Fruit fly (Drosophila melanogaster) whole organism, embryonic: ENCODE results near the gene CG17127.

Experiments
- Aef1 ChIP-seq: fragments of 200-800 bp; sonication (Bioruptor generic); IDR thresholded peaks from 3 replicates; pipeline ENCODE4 v1.3.6; 2022; ENCODE audit warnings: missing biosample characterization, missing genetic modification characterization
- Bteb2 ChIP-seq: fragments of 200-800 bp; sonication (Bioruptor generic); optimal IDR thresholded peaks from 2 replicates; lab custom pipeline; 2016; ENCODE audit warnings: missing biosample characterization, missing genetic modification characterization
- CG14014 ChIP-seq: fragments of 200-800 bp; sonication (Bioruptor generic); IDR thresholded peaks from 2 replicates; pipeline ENCODE4 v1.3.6; 2022; ENCODE audit warnings: missing biosample characterization, missing genetic modification characterization
- CG14667 ChIP-seq: fragments of 200-800 bp; sonication (Bioruptor generic); IDR thresholded peaks from 2 replicates; pipeline ENCODE4 v1.3.6; 2022; ENCODE audit warnings: missing biosample characterization, missing genetic modification characterization
- CG14710 ChIP-seq: fragments of 200-800 bp; sonication (Bioruptor generic); optimal IDR thresholded peaks from 3 replicates; lab custom pipeline; 2019; ENCODE audit warnings: missing biosample characterization, mild to moderate bottlenecking, missing genetic modification characterization, moderate library complexity
- CG18011 ChIP-seq: fragments of 200-800 bp; sonication (Bioruptor generic); optimal IDR thresholded peaks from 2 replicates; lab custom pipeline; 2017; ENCODE audit warnings: missing biosample characterization, missing genetic modification characterization, mild to moderate bottlenecking, moderate library complexity, missing genotype
- CG2116 ChIP-seq: fragments of 200-800 bp; sonication (Bioruptor generic); optimal IDR thresholded peaks from 3 replicates; lab custom pipeline; 2018; ENCODE audit warnings: missing biosample characterization, mild to moderate bottlenecking, missing genetic modification characterization
- CG2120 ChIP-seq: fragments of 200-800 bp; sonication (Bioruptor generic); optimal IDR thresholded peaks from 3 replicates; lab custom pipeline; 2016; ENCODE audit warnings: missing biosample characterization, missing genetic modification characterization
- CG2199 ChIP-seq: fragments of 200-800 bp; sonication (Bioruptor generic); IDR thresholded peaks from 3 replicates; pipeline ENCODE4 v1.3.6; 2022; ENCODE audit warnings: missing biosample characterization, missing genetic modification characterization
- CG31365 ChIP-seq: fragments of 200-800 bp; sonication (Bioruptor generic); optimal IDR thresholded peaks from 2 replicates; lab custom pipeline; 2018; ENCODE audit warnings: missing biosample characterization, mild to moderate bottlenecking, missing genetic modification characterization
- CG33213 ChIP-seq: fragments of 200-800 bp; sonication (Bioruptor generic); optimal IDR thresholded peaks from 3 replicates; lab custom pipeline; 2016; ENCODE audit warnings: missing biosample characterization, missing genetic modification characterization
- CG34422 ChIP-seq: fragments of 200-800 bp; sonication (Bioruptor generic); IDR thresholded peaks from 3 replicates; pipeline ENCODE4 v1.3.6; 2022; ENCODE audit warnings: missing biosample characterization, missing genetic modification characterization
- CG3838 ChIP-seq: fragments of 200-800 bp; sonication (Bioruptor generic); optimal IDR thresholded peaks from 3 replicates; lab custom pipeline; 2016; ENCODE audit warnings: missing biosample characterization, missing genetic modification characterization
- CG4282 ChIP-seq: fragments of 200-800 bp; sonication (Bioruptor generic); optimal IDR thresholded peaks from 2 replicates; lab custom pipeline; 2016; ENCODE audit warnings: missing biosample characterization, missing genetic modification characterization
- CG4730 ChIP-seq: fragments of 200-800 bp; sonication (Bioruptor generic); IDR thresholded peaks from 2 replicates; pipeline ENCODE4 v1.3.6; 2022; ENCODE audit warnings: missing biosample characterization, missing genetic modification characterization
- CG6254 ChIP-seq: fragments of 200-800 bp; sonication (Bioruptor generic); optimal IDR thresholded peaks from 3 replicates; lab custom pipeline; 2017; ENCODE audit warnings: mild to moderate bottlenecking, missing biosample characterization, missing genetic modification reagents, missing genetic modification characterization
- CG6791 ChIP-seq: fragments of 200-800 bp; sonication (Bioruptor generic); IDR thresholded peaks from 3 replicates; pipeline ENCODE4 v1.3.6; 2022; ENCODE audit warnings: missing biosample characterization, missing genetic modification characterization; ENCODE audit not compliant: partially characterized antibody
- D19B ChIP-seq: fragments of 200-800 bp; sonication (Bioruptor generic); optimal IDR thresholded peaks from 2 replicates; lab custom pipeline; 2017; ENCODE audit warnings: missing biosample characterization, mild to moderate bottlenecking, missing genetic modification characterization
- Dad ChIP-seq: fragments of 200-800 bp; sonication (Bioruptor generic); optimal IDR thresholded peaks from 3 replicates; lab custom pipeline; 2016; ENCODE audit warnings: missing biosample characterization, missing genetic modification characterization
- Doc2 ChIP-seq: fragments of 200-800 bp; sonication (Bioruptor generic); IDR thresholded peaks from 2 replicates; pipeline ENCODE4 v1.3.6; 2022; ENCODE audit warnings: missing biosample characterization, missing genetic modification characterization
- Dp ChIP-seq: fragments of 200-800 bp; sonication (Bioruptor generic); optimal IDR thresholded peaks from 2 replicates; lab custom pipeline; 2018; ENCODE audit warnings: missing biosample characterization, mild to moderate bottlenecking, missing genetic modification characterization, moderate library complexity
- Dref ChIP-seq: fragments of 200-800 bp; sonication (Bioruptor generic); IDR thresholded peaks from 2 replicates; pipeline ENCODE4 v1.3.6; 2022; ENCODE audit warnings: missing biosample characterization, missing genetic modification characterization
- Elba2 ChIP-seq: fragments of 200-800 bp; sonication (Bioruptor generic); optimal IDR thresholded peaks from 3 replicates; lab custom pipeline; 2016; ENCODE audit warnings: missing biosample characterization, missing genetic modification characterization
- HLH3B ChIP-seq: fragments of 200-800 bp; sonication (Bioruptor generic); IDR thresholded peaks from 2 replicates; pipeline ENCODE4 v1.3.6; 2022; ENCODE audit warnings: missing biosample characterization, missing genetic modification characterization
- HLH4C ChIP-seq: fragments of 200-800 bp; sonication (Bioruptor generic); IDR thresholded peaks from 3 replicates; pipeline ENCODE4 v1.3.6; 2022; ENCODE audit warnings: missing biosample characterization, missing genetic modification characterization; ENCODE audit not compliant: partially characterized antibody
- HLHmδ ChIP-seq: fragments of 200-800 bp; sonication (Bioruptor generic); optimal IDR thresholded peaks from 2 replicates; lab custom pipeline; 2018; ENCODE audit warnings: missing biosample characterization, mild to moderate bottlenecking, missing genetic modification characterization, moderate library complexity
- Hr51 ChIP-seq, 2 experiments: fragments of 200-800 bp; sonication (Bioruptor generic); optimal IDR thresholded peaks; 2 replicates in 1 of 2; 3 replicates in 1 of 2; lab custom pipeline; 2016 to 2018; ENCODE audit warnings: missing biosample characterization in 2 of 2, missing genetic modification characterization in 2 of 2, mild to moderate bottlenecking in 1 of 2, moderate library complexity in 1 of 2
- Nf-YA ChIP-seq: fragments of 200-800 bp; sonication (Bioruptor generic); IDR thresholded peaks from 2 replicates; pipeline ENCODE4 v1.3.6; 2022; ENCODE audit warnings: missing biosample characterization, missing genetic modification characterization
- Oli ChIP-seq: fragments of 200-800 bp; sonication (Bioruptor generic); optimal IDR thresholded peaks from 2 replicates; lab custom pipeline; 2018; ENCODE audit warnings: missing biosample characterization, mild to moderate bottlenecking, missing genetic modification characterization, moderate library complexity
- Rfx ChIP-seq: fragments of 200-800 bp; sonication (Bioruptor generic); IDR thresholded peaks from 2 replicates; pipeline ENCODE4 v1.3.6; 2022; ENCODE audit warnings: missing biosample characterization, missing genetic modification characterization
- Six4 ChIP-seq: fragments of 200-800 bp; sonication (Bioruptor generic); optimal IDR thresholded peaks from 2 replicates; lab custom pipeline; 2016; ENCODE audit warnings: missing biosample characterization, missing genetic modification characterization
- Trl ChIP-seq, 3 experiments: fragments of >200 bp in 2 of 3; fragments of 200-800 bp in 1 of 3; sonication (Bioruptor generic) in 1 of 3; optimal IDR thresholded peaks; 2 replicates in 1 of 3; 3 replicates in 2 of 3; lab custom pipeline; 2016 to 2017; ENCODE audit warnings: missing biosample characterization in 1 of 3, missing genetic modification characterization in 1 of 3
- croc ChIP-seq: fragments of 200-800 bp; sonication (Bioruptor generic); conservative IDR thresholded peaks from 3 replicates; pipeline ENCODE4 v1.3.6; 2022; ENCODE audit warnings: missing biosample characterization, missing genetic modification characterization
- crp ChIP-seq, 2 experiments: fragments of 200-800 bp; sonication (Bioruptor generic); optimal IDR thresholded peaks; 2 replicates in 1 of 2; 3 replicates in 1 of 2; lab custom pipeline; 2017; ENCODE audit warnings: missing biosample characterization in 2 of 2, missing genetic modification characterization in 2 of 2, mild to moderate bottlenecking in 1 of 2, moderate library complexity in 1 of 2
- danr ChIP-seq: fragments of 200-800 bp; sonication (Bioruptor generic); IDR thresholded peaks from 2 replicates; pipeline ENCODE4 v1.3.6; 2022; ENCODE audit warnings: missing biosample characterization, missing genetic modification characterization
- gcm2 ChIP-seq: fragments of 200-800 bp; sonication (Bioruptor generic); optimal IDR thresholded peaks from 2 replicates; lab custom pipeline; 2016; ENCODE audit warnings: missing biosample characterization, missing genetic modification characterization
- grn ChIP-seq: fragments of 200-800 bp; sonication (Bioruptor generic); optimal IDR thresholded peaks from 3 replicates; lab custom pipeline; 2017; ENCODE audit warnings: missing biosample characterization, missing genetic modification characterization
- ham ChIP-seq: fragments of 200-800 bp; sonication (Bioruptor generic); IDR thresholded peaks from 2 replicates; pipeline ENCODE4 v1.3.6; 2022; ENCODE audit warnings: missing biosample characterization, missing genetic modification characterization
- insv ChIP-seq, 2 experiments: fragments of 200-800 bp; sonication (Bioruptor generic); optimal IDR thresholded peaks; 3 replicates each; lab custom pipeline; 2016 to 2018; ENCODE audit warnings: missing biosample characterization in 2 of 2, missing genetic modification characterization in 2 of 2
- kah ChIP-seq: fragments of 200-800 bp; sonication (Bioruptor generic); optimal IDR thresholded peaks from 2 replicates; lab custom pipeline; 2018; ENCODE audit warnings: missing biosample characterization, mild to moderate bottlenecking, missing genetic modification characterization
- lbe ChIP-seq: fragments of 200-800 bp; sonication (Bioruptor generic); optimal IDR thresholded peaks from 2 replicates; lab custom pipeline; 2016; ENCODE audit warnings: missing biosample characterization, mild to moderate bottlenecking, missing genetic modification characterization
- scrt ChIP-seq: fragments of 200-800 bp; sonication (Bioruptor generic); optimal IDR thresholded peaks from 2 replicates; lab custom pipeline; 2018; ENCODE audit warnings: missing biosample characterization, mild to moderate bottlenecking, missing genetic modification characterization, moderate library complexity
- sd ChIP-seq: fragments of 200-800 bp; sonication (Bioruptor generic); optimal IDR thresholded peaks from 3 replicates; lab custom pipeline; 2018; ENCODE audit warnings: missing biosample characterization, mild to moderate bottlenecking, missing genetic modification characterization, moderate library complexity
- sens-2 ChIP-seq: fragments of 200-800 bp; sonication (Bioruptor generic); IDR thresholded peaks from 2 replicates; pipeline ENCODE4 v1.3.6; 2022; ENCODE audit warnings: missing biosample characterization, missing genetic modification characterization
- shn ChIP-seq: fragments of 200-800 bp; sonication (Bioruptor generic); optimal IDR thresholded peaks from 3 replicates; lab custom pipeline; 2016; ENCODE audit warnings: missing biosample characterization, missing genetic modification characterization
- sim ChIP-seq: fragments of 200-800 bp; sonication (Bioruptor generic); IDR thresholded peaks from 2 replicates; pipeline ENCODE4 v1.3.6; 2022; ENCODE audit warnings: missing biosample characterization, missing genetic modification characterization
- slbo ChIP-seq: fragments of 200-800 bp; sonication (Bioruptor generic); IDR thresholded peaks from 2 replicates; pipeline ENCODE4 v1.3.6; 2022; ENCODE audit warnings: missing biosample characterization, missing genetic modification characterization
- slou ChIP-seq: fragments of 200-800 bp; sonication (Bioruptor generic); optimal IDR thresholded peaks from 3 replicates; lab custom pipeline; 2016; ENCODE audit warnings: missing biosample characterization, missing genetic modification characterization
- sna ChIP-seq: fragments of 200-800 bp; sonication (Bioruptor generic); IDR thresholded peaks from 2 replicates; pipeline ENCODE4 v1.3.6; 2022; ENCODE audit warnings: missing biosample characterization, missing genetic modification characterization; ENCODE audit not compliant: partially characterized antibody
- tgo ChIP-seq: fragments of 200-800 bp; sonication (Bioruptor generic); IDR thresholded peaks from 3 replicates; pipeline ENCODE4 v1.3.6; 2022; ENCODE audit warnings: missing biosample characterization, missing genetic modification characterization
- tna ChIP-seq: fragments of 200-800 bp; sonication (Bioruptor generic); IDR thresholded peaks from 2 replicates; pipeline ENCODE4 v1.3.6; 2022; ENCODE audit warnings: missing biosample characterization, missing genetic modification characterization; ENCODE audit not compliant: partially characterized antibody
- trh ChIP-seq: fragments of 200-800 bp; sonication (Bioruptor generic); optimal IDR thresholded peaks from 2 replicates; lab custom pipeline; 2016; ENCODE audit warnings: missing biosample characterization, missing genetic modification characterization

CG17127 gene

dm6 chr2L:10743714-10744113 lies 27.0 kb upstream of the CG17127 start, which contains the start of gene CG6729 (continued):
- TF ChIP-seq slou (GFP tag; lab: Kevin White, UChicago) (no peak), CG18011 (no peak), ham (GFP tag; lab: Robert Waterston, UW) (no peak), CG14014 (GFP tag; lab: Robert Waterston, UW) (no peak), CG3838 (no peak), Nf-YA (GFP tag; lab: Robert Waterston, UW) (no peak), CG4730 (GFP tag; lab: Robert Waterston, UW) (no peak), sens-2 (no peak), tna (GFP tag; lab: Robert Waterston, UW) (peak; percentile 61; the same call in 1 of the 2 replicates), Elba2 (GFP tag; lab: Kevin White, UChicago) (no peak), sim (GFP tag; lab: Robert Waterston, UW) (no peak), Dref (GFP tag; lab: Robert Waterston, UW) (peak; percentile 84), shn (GFP tag; lab: Kevin White, UChicago) (no peak), Oli (tag; lab: Kevin White, UChicago) (no peak), kah (GFP tag; lab: Kevin White, UChicago) (no peak), Dp (peak; percentile 93), CG6254 (GFP tag; lab: Kevin White, UChicago) (no peak), sna (GFP tag; lab: Robert Waterston, UW) (peak; percentile 57), Rfx (GFP tag; lab: Robert Waterston, UW) (no peak), Doc2 (GFP tag; lab: Robert Waterston, UW) (no peak), D19B (GFP tag; lab: Kevin White, UChicago) (no peak), sd (tag; lab: Kevin White, UChicago) (no peak), croc (no peak), Dad (GFP tag; lab: Kevin White, UChicago) (no peak), CG4282 (no peak), CG14710 (peak; percentile 41), Trl (optimal IDR thresholded peaks at IDR 0.05; lab: Kevin White, UChicago) (no peak), Trl (GFP tag; optimal IDR thresholded peaks at IDR 0.05; lab: Kevin White, UChicago) (no peak), CG2199 (GFP tag; lab: Robert Waterston, UW) (no peak), lbe (GFP tag; lab: Kevin White, UChicago) (peak; percentile 7), tgo (GFP tag; lab: Robert Waterston, UW) (no peak), insv (GFP tag; optimal IDR thresholded peaks at IDR 0.05; lab: Kevin White, UChicago) (no peak), danr (GFP tag; lab: Robert Waterston, UW) (no peak), crp (GFP tag; optimal IDR thresholded peaks at IDR 0.05; lab: Kevin White, UChicago) (peak; percentile 75 to 94), gcm2 (no peak), grn (GFP tag; lab: Kevin White, UChicago) (no peak), Hr51 (GFP tag; optimal IDR thresholded peaks at IDR 0.05; lab: Kevin White, UChicago) (no peak), CG2116 (GFP tag; lab: Kevin White, UChicago) (peak; percentile 92), Six4 (no peak), CG2120 (GFP tag; lab: Kevin White, UChicago) (no peak), scrt (no peak), HLH4C (GFP tag; lab: Robert Waterston, UW) (peak; percentile 65), CG14667 (no peak), CG6791 (GFP tag; lab: Robert Waterston, UW) (peak; percentile 80), Aef1 (no peak), HLH3B (GFP tag; lab: Robert Waterston, UW) (no peak), trh (GFP tag; lab: Kevin White, UChicago) (no peak), CG34422 (GFP tag; lab: Robert Waterston, UW) (no peak), HLHmδ (GFP tag; lab: Kevin White, UChicago) (no peak), CG31365 (tag; lab: Kevin White, UChicago) (no peak), CG33213 (no peak), slbo (no peak), Bteb2 (GFP tag; lab: Kevin White, UChicago) (no peak)
